Fruit fly (Drosophila melanogaster): ENCODE results near the gene CG42327.

The CG42327 gene

dm6 chr3R:11623025-11623424 lies 32.9 kb upstream of the CG42327 start, which contains the start of gene CG14711 (continued):
- peak; percentile 83 for TF ChIP-seq otp (GFP tag; IDR thresholded peaks at IDR 0.05)
- peak; percentile 83 for TF ChIP-seq CG18262 (tag; optimal IDR thresholded peaks at IDR 0.05)
- TF ChIP-seq wdn (GFP tag; IDR thresholded peaks at IDR 0.05) = peak; percentile 78
- TF ChIP-seq luna (GFP tag; optimal IDR thresholded peaks at IDR 0.05) = no peak
- no peak for TF ChIP-seq CG12236 (GFP tag; optimal IDR thresholded peaks at IDR 0.05)
- TF ChIP-seq Max (GFP tag; optimal IDR thresholded peaks at IDR 0.05) = peak; percentile 87
- TF ChIP-seq CG34224 (GFP tag; IDR thresholded peaks at IDR 0.05; ENCODE audit: partially characterized antibody) = peak; percentile 87
- TF ChIP-seq CG15601 (tag; optimal IDR thresholded peaks at IDR 0.05) = peak; percentile 87
- TF ChIP-seq Ada2b (GFP tag; IDR thresholded peaks at IDR 0.05) = peak; percentile 82
- TF ChIP-seq CG3838 (GFP tag; optimal IDR thresholded peaks at IDR 0.05) = peak; percentile 67
- peak; percentile 86 for TF ChIP-seq dmrt11E (tag; optimal IDR thresholded peaks at IDR 0.05)
- TF ChIP-seq nerfin-2 (GFP tag; IDR thresholded peaks at IDR 0.05; ENCODE audit: partially characterized antibody) = 0 out of 2 replicates have a peak, but pooled peaks have one; percentile 36
- no peak for TF ChIP-seq repo (GFP tag; optimal IDR thresholded peaks at IDR 0.05)
- peak; percentile 84 for TF ChIP-seq NFAT (GFP tag; IDR thresholded peaks at IDR 0.05)
- peak; percentile 64; the same call in 1 of the 2 replicates for TF ChIP-seq CG8765 (GFP tag; IDR thresholded peaks at IDR 0.05)
- peak; percentile 92 for TF ChIP-seq CG13775 (GFP tag; optimal IDR thresholded peaks at IDR 0.05)
- TF ChIP-seq ERR (GFP tag; optimal IDR thresholded peaks at IDR 0.05) = no peak
- TF ChIP-seq CG13123 (GFP tag; optimal IDR thresholded peaks at IDR 0.05) = peak; percentile 68
- peak; percentile 67 for TF ChIP-seq zfh2 (GFP tag; optimal IDR thresholded peaks at IDR 0.05)
- peak; percentile 80 for TF ChIP-seq bcd (GFP tag; optimal IDR thresholded peaks at IDR 0.05)
- TF ChIP-seq dati (GFP tag; IDR thresholded peaks at IDR 0.05) = no peak; the same call in 1 of the 2 replicates
- peak; percentile 58 for TF ChIP-seq Bgb (GFP tag; IDR thresholded peaks at IDR 0.05; ENCODE audit: partially characterized antibody)
- peak; percentile 64 for TF ChIP-seq Adf1 (GFP tag; IDR thresholded peaks at IDR 0.05)
- peak in 1 of 3 experiments; percentile 81 for TF ChIP-seq lola (GFP tag; optimal IDR thresholded peaks at IDR 0.05)
- TF ChIP-seq CG3065 (GFP tag; optimal IDR thresholded peaks at IDR 0.05) = peak; percentile 84
- peak; percentile 52; the same call in 2 of the 3 replicates for TF ChIP-seq croc (GFP tag; conservative IDR thresholded peaks at IDR 0.05)
- no peak for TF ChIP-seq CG31365 (tag; optimal IDR thresholded peaks at IDR 0.05)
- peak; percentile 74 for TF ChIP-seq kay (GFP tag; optimal IDR thresholded peaks at IDR 0.05)
- TF ChIP-seq Lim3 (GFP tag; IDR thresholded peaks at IDR 0.05) = 0 out of 2 replicates have a peak, but pooled peaks have one; percentile 17
- TF ChIP-seq kah (GFP tag; optimal IDR thresholded peaks at IDR 0.05) = peak; percentile 56
- TF ChIP-seq E2f1 (GFP tag; IDR thresholded peaks at IDR 0.05) = peak; percentile 84
- TF ChIP-seq CG14667 (GFP tag; IDR thresholded peaks at IDR 0.05) = peak; percentile 52; the same call in 1 of the 2 replicates
- TF ChIP-seq gsb (GFP tag; IDR thresholded peaks at IDR 0.05) = 0 out of 2 replicates have a peak, but pooled peaks have one; percentile 28
- TF ChIP-seq sisA (GFP tag; IDR thresholded peaks at IDR 0.05) = peak; percentile 82
- no peak for TF ChIP-seq sc (optimal IDR thresholded peaks at IDR 0.05)
- peak; percentile 24 for TF ChIP-seq sc (GFP tag; optimal IDR thresholded peaks at IDR 0.05)
- peak; percentile 98 for TF ChIP-seq CG14710 (tag; optimal IDR thresholded peaks at IDR 0.05)
- TF ChIP-seq CG11456 (GFP tag; IDR thresholded peaks at IDR 0.05) = peak; percentile 85
- TF ChIP-seq cad (GFP tag; optimal IDR thresholded peaks at IDR 0.05) = no peak
- TF ChIP-seq CG18619 (GFP tag; optimal IDR thresholded peaks at IDR 0.05) = peak; percentile 64
- no peak for TF ChIP-seq Hr39 (optimal IDR thresholded peaks at IDR 0.05)
- TF ChIP-seq shn (GFP tag; optimal IDR thresholded peaks at IDR 0.05) = peak; percentile 36
- TF ChIP-seq CG10267 (tag; optimal IDR thresholded peaks at IDR 0.05) = peak; percentile 83
- TF ChIP-seq Trl (optimal IDR thresholded peaks at IDR 0.05) = no peak
- peak; percentile 77 for TF ChIP-seq Trl (GFP tag; optimal IDR thresholded peaks at IDR 0.05)
- TF ChIP-seq MTF-1 (GFP tag; optimal IDR thresholded peaks at IDR 0.05; ENCODE audit: borderline replicate concordance) = peak; percentile 70
- TF ChIP-seq Dad (GFP tag; optimal IDR thresholded peaks at IDR 0.05) = peak; percentile 57
- peak; percentile 81 for TF ChIP-seq CG3281 (GFP tag; optimal IDR thresholded peaks at IDR 0.05)
- TF ChIP-seq CG14050 (GFP tag; IDR thresholded peaks at IDR 0.05) = peak; percentile 75
- TF ChIP-seq CG10543 (GFP tag; optimal IDR thresholded peaks at IDR 0.05) = peak; percentile 81
- TF ChIP-seq jumu (GFP tag; optimal IDR thresholded peaks at IDR 0.05) = peak; percentile 58
- peak; percentile 83 for TF ChIP-seq CG7556 (GFP tag; optimal IDR thresholded peaks at IDR 0.05)
